Worm (Caenorhabditis elegans) whole organism, mixed stage, embryonic: Measurements from ENCODE around the gene Y25C1A.8.

Experiments used
- blmp-1 ChIP-seq: fragments of 150-350 bp; optimal IDR thresholded peaks from 2 replicates; lab custom pipeline; 2014; ENCODE audit warnings: missing biosample characterization, missing genetic modification characterization
- ceh-83 ChIP-seq: fragments of 200-800 bp; sonication (Bioruptor generic); optimal IDR thresholded peaks from 2 replicates; lab custom pipeline; 2018; ENCODE audit warnings: mild to moderate bottlenecking, missing genetic modification characterization, missing compliant biosample characterization
- drap-1 ChIP-seq: fragments of 200-800 bp; sonication (Bioruptor generic); optimal IDR thresholded peaks from 3 replicates; lab custom pipeline; 2018; ENCODE audit warnings: mild to moderate bottlenecking, missing genetic modification characterization, missing compliant biosample characterization
- elt-3 ChIP-seq: fragments of 150-350 bp; optimal IDR thresholded peaks from 2 replicates; lab custom pipeline; 2014; ENCODE audit warnings: missing biosample characterization, missing genetic modification characterization
- flh-1 ChIP-seq: fragments of 200-800 bp; sonication (Bioruptor generic); optimal IDR thresholded peaks from 2 replicates; lab custom pipeline; 2018; ENCODE audit warnings: mild to moderate bottlenecking, missing genetic modification characterization, moderate library complexity, missing compliant biosample characterization
- lin-13 ChIP-seq: fragments of 150-350 bp; optimal IDR thresholded peaks from 2 replicates; lab custom pipeline; 2014; ENCODE audit warnings: missing biosample characterization, missing genetic modification characterization
- lsy-2 ChIP-seq: fragments of 150-350 bp; optimal IDR thresholded peaks from 2 replicates; lab custom pipeline; 2014; ENCODE audit warnings: missing biosample characterization, missing genetic modification characterization
- nhr-237 ChIP-seq: fragments of 150-350 bp; optimal IDR thresholded peaks from 2 replicates; lab custom pipeline; 2014; ENCODE audit warnings: missing biosample characterization, missing genetic modification characterization
- snpc-4 ChIP-seq: fragments of 150-350 bp; optimal IDR thresholded peaks from 2 replicates; lab custom pipeline; 2014; ENCODE audit warnings: missing biosample characterization, missing genetic modification characterization
- unc-62 ChIP-seq: fragments of 150-350 bp; optimal IDR thresholded peaks from 2 replicates; lab custom pipeline; 2014; ENCODE audit warnings: missing biosample characterization, missing genetic modification reagents, missing genetic modification characterization
- ztf-11 ChIP-seq: fragments of 150-350 bp; optimal IDR thresholded peaks from 2 replicates; lab custom pipeline; 2014; ENCODE audit warnings: missing biosample characterization, missing genetic modification characterization

DNA sequence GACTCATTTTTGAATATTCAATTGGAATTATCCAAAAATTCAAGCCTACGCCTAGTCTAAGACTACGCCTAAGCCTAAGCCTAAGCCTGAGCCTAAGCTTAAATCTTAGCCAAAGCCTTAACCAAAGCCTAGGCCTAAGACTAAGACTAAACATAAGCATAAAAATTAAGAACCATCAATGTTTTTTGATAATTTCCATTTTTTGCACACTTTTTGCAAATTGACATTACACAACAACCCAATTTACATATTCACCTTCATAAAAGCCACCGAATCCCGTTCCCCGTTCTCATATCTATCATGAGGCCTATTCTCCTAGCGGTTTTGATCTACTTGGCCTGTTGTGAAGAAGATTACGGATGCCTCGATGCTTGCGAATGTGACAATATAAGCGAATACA is 40.7 kb upstream of the Y25C1A.8 start, which contains the start of gene T10D4.7:
- TF ChIP-seq unc-62 (GFP tag; lab: Kevin White, UChicago) = no peak
- TF ChIP-seq elt-3 (tag; lab: Kevin White, UChicago) = no peak
- no peak for TF ChIP-seq flh-1
- TF ChIP-seq drap-1 (GFP tag; lab: Kevin White, UChicago) = no peak
- TF ChIP-seq snpc-4 (tag; lab: Kevin White, UChicago) = no peak
- no peak for TF ChIP-seq blmp-1 (tag; lab: Kevin White, UChicago)
- no peak for TF ChIP-seq nhr-237 (tag; lab: Kevin White, UChicago)
- TF ChIP-seq ceh-83 (GFP tag; lab: Kevin White, UChicago) = no peak
- no peak for TF ChIP-seq lsy-2 (tag; lab: Kevin White, UChicago)
- no peak for TF ChIP-seq ztf-11 (tag; lab: Kevin White, UChicago)
- TF ChIP-seq lin-13 (tag; lab: Kevin White, UChicago) = no peak
